Worm (Caenorhabditis elegans) whole organism, L4 larva: Measurements from ENCODE around the gene EGAP2.1.

Experiments
- ZK546.5 ChIP-seq, 2 experiments: sonication (generic microtip); optimal IDR thresholded peaks; 2 replicates each; lab custom pipeline; 2017; ENCODE audit warnings: missing biosample characterization in 2 of 2, missing genetic modification characterization in 2 of 2
- daf-12 ChIP-seq: fragments of 150-350 bp; optimal IDR thresholded peaks from 2 replicates; lab custom pipeline; 2014; ENCODE audit warnings: missing biosample characterization, missing genetic modification reagents, missing genetic modification characterization
- hlh-11 ChIP-seq: fragments of 200-800 bp; sonication (Bioruptor generic); optimal IDR thresholded peaks from 2 replicates; lab custom pipeline; 2018; ENCODE audit warnings: mild to moderate bottlenecking, missing genetic modification characterization, missing compliant biosample characterization
- hlh-30 ChIP-seq: sonication (generic microtip); optimal IDR thresholded peaks from 2 replicates; lab custom pipeline; 2017; ENCODE audit warnings: antibody characterized with exemption, mild to moderate bottlenecking, missing genetic modification characterization, missing compliant biosample characterization; ENCODE audit not compliant: insufficient read depth
- lin-13 ChIP-seq: fragments of 150-350 bp; optimal IDR thresholded peaks from 2 replicates; lab custom pipeline; 2014; ENCODE audit warnings: missing biosample characterization, missing genetic modification reagents, missing genetic modification characterization
- lin-39 ChIP-seq: fragments of 150-350 bp; optimal IDR thresholded peaks from 2 replicates; lab custom pipeline; 2014; ENCODE audit warnings: missing biosample characterization, missing genetic modification reagents, missing genetic modification characterization
- nhr-11 ChIP-seq: fragments of 150-350 bp; optimal IDR thresholded peaks from 2 replicates; lab custom pipeline; 2014; ENCODE audit warnings: missing biosample characterization, missing genetic modification characterization
- pqm-1 ChIP-seq: sonication (generic microtip); optimal IDR thresholded peaks from 2 replicates; lab custom pipeline; 2017; ENCODE audit warnings: missing biosample characterization, missing genetic modification characterization
- snpc-4 ChIP-seq: fragments of 150-350 bp; optimal IDR thresholded peaks from 2 replicates; lab custom pipeline; 2014; ENCODE audit warnings: missing biosample characterization, missing genetic modification characterization
- spr-3 ChIP-seq: fragments of 200-800 bp; sonication (Bioruptor generic); optimal IDR thresholded peaks from 2 replicates; lab custom pipeline; 2018; ENCODE audit warnings: mild to moderate bottlenecking, missing genetic modification characterization, missing compliant biosample characterization
- unc-39 ChIP-seq: sonication (generic microtip); optimal IDR thresholded peaks from 2 replicates; lab custom pipeline; 2017; ENCODE audit warnings: missing biosample characterization, missing genetic modification characterization
- zip-2 ChIP-seq: fragments of 150-350 bp; optimal IDR thresholded peaks from 2 replicates; lab custom pipeline; 2014; ENCODE audit warnings: missing biosample characterization, missing genetic modification characterization

- no peak for TF ChIP-seq lin-13
- no peak for TF ChIP-seq hlh-11 (tag; lab: Kevin White, UChicago)
- TF ChIP-seq pqm-1 (tag; lab: Kevin White, UChicago): no peak
- no peak for TF ChIP-seq zip-2 (tag; lab: Kevin White, UChicago)
- TF ChIP-seq unc-39 (tag; lab: Kevin White, UChicago): no peak
- no peak for TF ChIP-seq nhr-11 (tag; lab: Kevin White, UChicago)
- no peak for TF ChIP-seq spr-3 (GFP tag; lab: Kevin White, UChicago)
- peak; percentile 35 for TF ChIP-seq hlh-30 (tag; lab: Kevin White, UChicago)
- no peak for TF ChIP-seq snpc-4
- TF ChIP-seq lin-39 (tag; lab: Kevin White, UChicago): no peak
- TF ChIP-seq daf-12 (tag; lab: Kevin White, UChicago): no peak
- TF ChIP-seq ZK546.5 (tag; optimal IDR thresholded peaks at IDR 0.05; lab: Kevin White, UChicago): no peak
These were observed 40.6 kb downstream of the EGAP2.1 start, which contains the start of gene drn-1 for ce11 chrII:5271729-5272322.
